Worm (Caenorhabditis elegans) whole organism, L4 larva: ENCODE results near the gene nlp-46.

Source experiments
- F26F4.8 ChIP-seq: fragments of 200-800 bp; sonication (Bioruptor generic); conservative IDR thresholded peaks from 2 replicates; pipeline ENCODE4 v1.3.6; 2022; ENCODE audit warnings: missing genetic modification characterization, missing compliant biosample characterization
- F37D6.2 ChIP-seq: sonication (generic microtip); optimal IDR thresholded peaks from 2 replicates; lab custom pipeline; 2016; ENCODE audit warnings: mild to moderate bottlenecking, missing genetic modification characterization, missing compliant biosample characterization
- F44E2.7 ChIP-seq: fragments of 200-800 bp; sonication (Bioruptor generic); IDR thresholded peaks from 2 replicates; pipeline ENCODE4 v2.1.2; 2022; ENCODE audit warnings: missing genetic modification characterization, missing compliant biosample characterization
- T26A8.4 ChIP-seq: fragments of 200-800 bp; sonication (Bioruptor generic); IDR thresholded peaks from 2 replicates; pipeline ENCODE4 v1.3.6; 2022; ENCODE audit warnings: missing genetic modification characterization, missing compliant biosample characterization
- Y105C5A.15 ChIP-seq: fragments of 200-800 bp; sonication (Bioruptor generic); IDR thresholded peaks from 2 replicates; pipeline ENCODE4 v1.3.6; 2022; ENCODE audit warnings: missing genetic modification characterization, missing compliant biosample characterization
- Y48G9A.11 ChIP-seq: fragments of 200-800 bp; sonication (Bioruptor generic); IDR thresholded peaks from 2 replicates; pipeline ENCODE4 v1.3.6; 2022; ENCODE audit warnings: missing genetic modification reagents, missing genetic modification characterization, missing compliant biosample characterization
- ZK546.5 ChIP-seq, 2 experiments: sonication (generic microtip); optimal IDR thresholded peaks; 2 replicates each; lab custom pipeline; 2017; ENCODE audit warnings: missing biosample characterization in 2 of 2, missing genetic modification characterization in 2 of 2
- aha-1 ChIP-seq: fragments of 150-350 bp; peaks from one replicate; lab custom pipeline; 2014; ENCODE audit warnings: missing biosample characterization, missing genetic modification characterization
- arid-1 ChIP-seq: fragments of 200-800 bp; sonication (Bioruptor generic); conservative IDR thresholded peaks from 2 replicates; pipeline ENCODE4 v1.3.6; 2022; ENCODE audit warnings: missing genetic modification reagents, missing genetic modification characterization, missing compliant biosample characterization
- ceh-28 ChIP-seq: fragments of 150-350 bp; optimal IDR thresholded peaks from 2 replicates; lab custom pipeline; 2014; ENCODE audit warnings: missing biosample characterization, missing genetic modification reagents, missing genetic modification characterization
- ces-1 ChIP-seq: fragments of 150-350 bp; sonication (generic microtip); optimal IDR thresholded peaks from 4 replicates; lab custom pipeline; 2014; ENCODE audit warnings: missing biosample characterization, missing genetic modification reagents, missing genetic modification characterization
- cey-2 ChIP-seq: sonication (generic microtip); optimal IDR thresholded peaks from 3 replicates; lab custom pipeline; 2017; ENCODE audit warnings: missing genetic modification characterization, mild to moderate bottlenecking, missing compliant biosample characterization, antibody characterized with exemption, borderline replicate concordance; ENCODE audit not compliant: insufficient read depth
- daf-12 ChIP-seq: fragments of 150-350 bp; optimal IDR thresholded peaks from 2 replicates; lab custom pipeline; 2014; ENCODE audit warnings: missing biosample characterization, missing genetic modification reagents, missing genetic modification characterization
- daf-19 ChIP-seq: fragments of 200-800 bp; sonication (Bioruptor generic); conservative IDR thresholded peaks from 2 replicates; pipeline ENCODE4 v1.3.6; 2022; ENCODE audit warnings: missing genetic modification characterization, missing compliant biosample characterization
- dmd-6 ChIP-seq: fragments of 200-800 bp; sonication (Bioruptor generic); IDR thresholded peaks from 2 replicates; pipeline ENCODE4 v1.3.6; 2022; ENCODE audit warnings: missing genetic modification reagents, missing genetic modification characterization, missing compliant biosample characterization
- dpl-1 ChIP-seq: fragments of 150-350 bp; optimal IDR thresholded peaks from 2 replicates; lab custom pipeline; 2014; ENCODE audit warnings: missing biosample characterization, missing genetic modification reagents, missing genetic modification characterization
- duxl-1 ChIP-seq: sonication (generic microtip); optimal IDR thresholded peaks from 2 replicates; lab custom pipeline; 2016; ENCODE audit warnings: mild to moderate bottlenecking, missing genetic modification characterization, moderate library complexity, missing compliant biosample characterization; ENCODE audit not compliant: poor library complexity
- egl-27 ChIP-seq: sonication (generic microtip); optimal IDR thresholded peaks from 3 replicates; lab custom pipeline; 2017; ENCODE audit warnings: missing biosample characterization, missing genetic modification reagents, missing genetic modification characterization
- gei-8 ChIP-seq: fragments of 200-800 bp; sonication (Bioruptor generic); optimal IDR thresholded peaks from 2 replicates; lab custom pipeline; 2018; ENCODE audit warnings: mild to moderate bottlenecking, missing genetic modification characterization, missing compliant biosample characterization
- hlh-11 ChIP-seq: fragments of 200-800 bp; sonication (Bioruptor generic); optimal IDR thresholded peaks from 2 replicates; lab custom pipeline; 2018; ENCODE audit warnings: mild to moderate bottlenecking, missing genetic modification characterization, missing compliant biosample characterization
- hlh-30 ChIP-seq: sonication (generic microtip); optimal IDR thresholded peaks from 2 replicates; lab custom pipeline; 2017; ENCODE audit warnings: antibody characterized with exemption, mild to moderate bottlenecking, missing genetic modification characterization, missing compliant biosample characterization; ENCODE audit not compliant: insufficient read depth
- hmg-1.1 ChIP-seq: fragments of 200-800 bp; sonication (Bioruptor generic); IDR thresholded peaks from 2 replicates; pipeline ENCODE4 v1.3.6; 2022; ENCODE audit warnings: missing genetic modification reagents, missing genetic modification characterization, missing compliant biosample characterization
- jun-1 ChIP-seq: fragments of 150-350 bp; optimal IDR thresholded peaks from 2 replicates; lab custom pipeline; 2014; ENCODE audit warnings: missing biosample characterization, missing genetic modification reagents, missing genetic modification characterization
- lin-1 ChIP-seq: fragments of 200-800 bp; sonication (Bioruptor generic); IDR thresholded peaks from 2 replicates; pipeline ENCODE4 v1.3.6; 2022; ENCODE audit warnings: missing genetic modification reagents, missing genetic modification characterization, missing compliant biosample characterization
- lin-13 ChIP-seq: fragments of 150-350 bp; optimal IDR thresholded peaks from 2 replicates; lab custom pipeline; 2014; ENCODE audit warnings: missing biosample characterization, missing genetic modification reagents, missing genetic modification characterization
- lin-29 ChIP-seq: fragments of 200-800 bp; sonication (Bioruptor generic); IDR thresholded peaks from 2 replicates; pipeline ENCODE4 v1.3.6; 2022; ENCODE audit warnings: missing genetic modification reagents, missing genetic modification characterization, missing compliant biosample characterization
- lin-38 ChIP-seq: fragments of 200-800 bp; sonication (Bioruptor generic); IDR thresholded peaks from 2 replicates; pipeline ENCODE4 v1.3.6; 2022; ENCODE audit warnings: missing genetic modification reagents, missing genetic modification characterization, missing compliant biosample characterization
- lsy-2 ChIP-seq, 2 experiments: fragments of 150-350 bp in 1 of 2; sonication (generic microtip) in 1 of 2; optimal IDR thresholded peaks; 2 replicates each; lab custom pipeline; 2014 to 2017; ENCODE audit warnings: missing biosample characterization in 2 of 2, missing genetic modification characterization in 2 of 2
- madf-9 ChIP-seq: fragments of 200-800 bp; sonication (Bioruptor generic); conservative IDR thresholded peaks from 2 replicates; pipeline ENCODE4 v1.3.6; 2022; ENCODE audit warnings: missing genetic modification reagents, missing genetic modification characterization, missing compliant biosample characterization
- mdl-1 ChIP-seq, 2 experiments: fragments of 150-350 bp in 1 of 2; sonication (generic microtip) in 1 of 2; optimal IDR thresholded peaks; 2 replicates each; lab custom pipeline; 2014 to 2017; ENCODE audit warnings: missing biosample characterization in 2 of 2, missing genetic modification characterization in 2 of 2
- mdt-29 ChIP-seq: fragments of 200-800 bp; sonication (Bioruptor generic); IDR thresholded peaks from 2 replicates; pipeline ENCODE4 v1.3.6; 2022; ENCODE audit warnings: missing genetic modification reagents, missing genetic modification characterization, missing compliant biosample characterization
- mxl-3 ChIP-seq: fragments of 200-800 bp; sonication (Bioruptor generic); optimal IDR thresholded peaks from 2 replicates; lab custom pipeline; 2018; ENCODE audit warnings: mild to moderate bottlenecking, missing genetic modification characterization, missing compliant biosample characterization
- nhr-10 ChIP-seq: fragments of 150-350 bp; optimal IDR thresholded peaks from 2 replicates; lab custom pipeline; 2014; ENCODE audit warnings: missing biosample characterization, missing genetic modification characterization
- nhr-102 ChIP-seq: sonication (generic microtip); optimal IDR thresholded peaks from 2 replicates; lab custom pipeline; 2016; ENCODE audit warnings: mild to moderate bottlenecking, missing genetic modification characterization, moderate library complexity, missing compliant biosample characterization
- nhr-25 ChIP-seq: sonication (generic microtip); optimal IDR thresholded peaks from 2 replicates; lab custom pipeline; 2017; ENCODE audit warnings: missing genetic modification characterization, mild to moderate bottlenecking, missing compliant biosample characterization, antibody characterized with exemption, moderate library complexity, borderline replicate concordance; ENCODE audit not compliant: insufficient read depth
- nhr-42 ChIP-seq: fragments of 200-800 bp; sonication (Bioruptor generic); IDR thresholded peaks from 2 replicates; pipeline ENCODE4 v1.3.6; 2022; ENCODE audit warnings: missing genetic modification characterization, missing compliant biosample characterization
- pha-4 ChIP-seq, 2 experiments: fragments of 150-350 bp in 1 of 2; fragments of 200-800 bp in 1 of 2; sonication (Bioruptor generic) in 1 of 2; IDR thresholded peaks in 1 of 2; optimal IDR thresholded peaks in 1 of 2; 2 replicates each; pipeline versions ENCODE4 v1.3.6 to Lab custom; 2014 to 2022; ENCODE audit warnings: missing genetic modification characterization in 2 of 2, missing genetic modification reagents in 2 of 2, missing biosample characterization in 1 of 2, missing compliant biosample characterization in 1 of 2
- php-3 ChIP-seq: fragments of 200-800 bp; sonication (Bioruptor generic); IDR thresholded peaks from 2 replicates; pipeline ENCODE4 v1.3.6; 2022; ENCODE audit warnings: missing genetic modification reagents, missing genetic modification characterization, missing compliant biosample characterization
- pqm-1 ChIP-seq: sonication (generic microtip); optimal IDR thresholded peaks from 2 replicates; lab custom pipeline; 2017; ENCODE audit warnings: missing biosample characterization, missing genetic modification characterization
- saeg-2 ChIP-seq: fragments of 200-800 bp; sonication (Bioruptor generic); IDR thresholded peaks from 2 replicates; pipeline ENCODE4 v1.3.6; 2022; ENCODE audit warnings: missing genetic modification reagents, missing genetic modification characterization, missing compliant biosample characterization
- snpc-4 ChIP-seq: fragments of 150-350 bp; optimal IDR thresholded peaks from 2 replicates; lab custom pipeline; 2014; ENCODE audit warnings: missing biosample characterization, missing genetic modification characterization
- spr-3 ChIP-seq: fragments of 200-800 bp; sonication (Bioruptor generic); optimal IDR thresholded peaks from 2 replicates; lab custom pipeline; 2018; ENCODE audit warnings: mild to moderate bottlenecking, missing genetic modification characterization, missing compliant biosample characterization
- tra-1 ChIP-seq: fragments of 200-800 bp; sonication (Bioruptor generic); IDR thresholded peaks from 2 replicates; pipeline ENCODE4 v1.3.6; 2022; ENCODE audit warnings: missing genetic modification reagents, missing genetic modification characterization, missing compliant biosample characterization
- unc-39 ChIP-seq: sonication (generic microtip); optimal IDR thresholded peaks from 2 replicates; lab custom pipeline; 2017; ENCODE audit warnings: missing biosample characterization, missing genetic modification characterization
- unc-62 ChIP-seq, 3 experiments: fragments of 150-350 bp in 1 of 3; sonication (generic microtip); optimal IDR thresholded peaks in 2 of 3; peaks in 1 of 3; 1 replicate in 1 of 3; 2 replicates in 2 of 3; lab custom pipeline; 2014 to 2017; ENCODE audit warnings: missing biosample characterization in 3 of 3, missing genetic modification characterization in 3 of 3, missing genetic modification reagents in 3 of 3, missing genotype in 1 of 3
- zip-11 ChIP-seq: fragments of 200-800 bp; sonication (Bioruptor generic); IDR thresholded peaks from 2 replicates; pipeline ENCODE4 v1.3.6; 2022; ENCODE audit warnings: missing genetic modification characterization, missing compliant biosample characterization
- zip-2 ChIP-seq: fragments of 150-350 bp; optimal IDR thresholded peaks from 2 replicates; lab custom pipeline; 2014; ENCODE audit warnings: missing biosample characterization, missing genetic modification characterization
- ztf-11 ChIP-seq: fragments of 150-350 bp; optimal IDR thresholded peaks from 2 replicates; lab custom pipeline; 2014; ENCODE audit warnings: missing biosample characterization, missing genetic modification characterization

nlp-46 gene

DNA sequence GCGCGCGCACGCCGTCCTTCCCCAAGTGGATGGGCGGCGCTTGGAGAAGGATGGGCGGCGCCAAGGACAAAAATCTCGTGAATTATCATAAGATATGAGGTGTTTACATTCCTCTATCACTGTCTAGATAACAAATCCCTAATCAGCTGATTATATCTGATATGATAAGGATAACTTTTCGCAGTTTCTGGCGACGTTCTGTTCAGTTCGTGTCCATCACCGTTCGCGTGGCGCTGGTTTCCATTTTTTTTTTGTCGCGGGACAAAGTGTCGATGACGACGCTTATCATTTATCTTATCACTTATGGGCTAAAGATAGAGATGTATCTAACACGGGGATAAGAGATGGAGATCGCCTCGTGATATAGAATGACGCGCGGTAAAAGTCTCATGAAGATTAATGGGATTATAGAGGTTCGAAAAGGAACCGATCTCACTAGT is 47.2 kb upstream of the nlp-46 start (continued):
- TF ChIP-seq Y105C5A.15 (GFP tag; lab: Robert Waterston, UW), result no peak
- peak in 1 of 2 experiments; percentile 38 for TF ChIP-seq lsy-2 (tag; optimal IDR thresholded peaks at IDR 0.05; lab: Kevin White, UChicago)
- no peak for TF ChIP-seq nhr-102
- no peak for TF ChIP-seq arid-1 (GFP tag; lab: Robert Waterston, UW)
- TF ChIP-seq nhr-25 (tag; lab: Kevin White, UChicago), result no peak
- no peak for TF ChIP-seq lin-13
- TF ChIP-seq daf-19 (GFP tag; lab: Robert Waterston, UW), result no peak
- no peak for TF ChIP-seq zip-11 (GFP tag; lab: Robert Waterston, UW)
- peak in 1 of 2 experiments; percentile 93 for TF ChIP-seq unc-62 (GFP tag; optimal IDR thresholded peaks at IDR 0.05 in 1 of 2; lab: Kevin White, UChicago)
- no peak for TF ChIP-seq unc-62 (tag; optimal IDR thresholded peaks at IDR 0.05; lab: Kevin White, UChicago)
- no peak for TF ChIP-seq ZK546.5 (tag; optimal IDR thresholded peaks at IDR 0.05; lab: Kevin White, UChicago)
- peak; percentile 79 for TF ChIP-seq hlh-30 (tag; lab: Kevin White, UChicago)
- no peak for TF ChIP-seq lin-38 (GFP tag; lab: Robert Waterston, UW)
- no peak for TF ChIP-seq pqm-1 (tag; lab: Kevin White, UChicago)
- no peak for TF ChIP-seq F37D6.2 (tag; lab: Kevin White, UChicago)
- TF ChIP-seq dpl-1 (GFP tag; lab: Kevin White, UChicago), result no peak
- TF ChIP-seq php-3 (GFP tag; lab: Robert Waterston, UW), result no peak
- no peak for TF ChIP-seq ces-1 (GFP tag; lab: Kevin White, UChicago)
- TF ChIP-seq F26F4.8 (GFP tag; lab: Robert Waterston, UW), result no peak
- no peak for TF ChIP-seq unc-39 (tag; lab: Kevin White, UChicago)
- no peak for TF ChIP-seq snpc-4 (tag; lab: Kevin White, UChicago)
- peak; percentile 56 for TF ChIP-seq dmd-6
- TF ChIP-seq saeg-2 (GFP tag; lab: Robert Waterston, UW), result no peak
- TF ChIP-seq ceh-28 (tag; lab: Kevin White, UChicago), result no peak
- TF ChIP-seq F44E2.7 (GFP tag; lab: Robert Waterston, UW), result no peak
- no peak for TF ChIP-seq mdt-29
- TF ChIP-seq mdl-1 (tag; optimal IDR thresholded peaks at IDR 0.05; lab: Kevin White, UChicago), result peak; percentile 34 to 82
- 0 out of 2 replicates have a peak, but pooled peaks have one; percentile 19 for TF ChIP-seq tra-1 (GFP tag; lab: Robert Waterston, UW)
- no peak for TF ChIP-seq ztf-11
- TF ChIP-seq hlh-11, result peak; percentile 91
- no peak for TF ChIP-seq duxl-1 (tag; lab: Kevin White, UChicago)

DNA sequence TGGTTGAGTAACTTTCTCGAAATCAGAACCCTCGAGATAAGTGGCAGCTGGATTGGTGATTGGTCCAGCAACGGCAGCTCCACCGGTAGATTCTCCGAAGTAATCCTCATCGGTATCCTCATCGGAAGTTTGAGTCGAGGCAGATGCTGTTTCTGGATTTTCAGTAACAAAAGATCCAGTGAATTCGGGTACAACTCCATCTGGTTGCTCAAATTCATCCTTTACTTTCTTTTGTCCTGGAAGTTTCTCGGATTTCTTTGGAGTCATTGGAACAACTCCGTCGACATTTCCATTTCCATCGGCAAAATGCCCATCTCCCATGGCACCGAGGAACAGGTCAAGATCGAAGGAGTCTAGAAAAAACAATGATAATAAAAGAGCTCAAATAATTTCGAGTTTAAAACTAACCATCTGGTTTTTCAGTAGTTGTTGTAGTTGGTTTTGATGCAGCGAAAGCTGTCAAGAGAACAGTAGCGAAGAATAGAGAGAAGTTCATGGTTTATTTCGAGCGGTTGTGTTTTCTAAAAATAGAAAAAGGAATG is 46.7 kb upstream of the nlp-46 start, which contains the start of gene F45D3.4:
Gene F45D3.4, minus strand, starts transcription at position 521 of the 542 bp plus-strand sequence.
- TF ChIP-seq nhr-42 (no peak), egl-27 (tag; lab: Kevin White, UChicago) (no peak), hmg-1.1 (GFP tag; lab: Robert Waterston, UW) (no peak), lin-1 (GFP tag; lab: Robert Waterston, UW) (no peak), madf-9 (GFP tag; lab: Robert Waterston, UW) (no peak), lin-29 (GFP tag; lab: Robert Waterston, UW) (no peak), cey-2 (tag; lab: Kevin White, UChicago) (no peak), daf-12 (tag; lab: Kevin White, UChicago) (no peak), gei-8 (no peak), zip-2 (no peak), T26A8.4 (GFP tag; lab: Robert Waterston, UW) (peak; percentile 10; the same call in 1 of the 2 replicates), pha-4 (GFP tag; IDR thresholded peaks at IDR 0.05; lab: Robert Waterston, UW) (no peak), pha-4 (tag; optimal IDR thresholded peaks at IDR 0.05; lab: Kevin White, UChicago) (no peak), nhr-102 (no peak), tra-1 (GFP tag; lab: Robert Waterston, UW) (no peak), mxl-3 (GFP tag; lab: Kevin White, UChicago) (no peak), jun-1 (no peak), aha-1 (tag; lab: Kevin White, UChicago) (peak; percentile 98), ZK546.5 (tag; optimal IDR thresholded peaks at IDR 0.05; lab: Kevin White, UChicago) (no peak), dmd-6 (no peak), Y48G9A.11 (GFP tag; lab: Robert Waterston, UW) (0 out of 2 replicates have a peak, but pooled peaks have one; percentile 12), spr-3 (GFP tag; lab: Kevin White, UChicago) (no peak), nhr-10 (tag; lab: Kevin White, UChicago) (no peak), ceh-28 (tag; lab: Kevin White, UChicago) (no peak)
